Fruit fly (Drosophila melanogaster): Measurements from ENCODE around the gene Ca-alpha1T.

The Ca-alpha1T gene

DNA sequence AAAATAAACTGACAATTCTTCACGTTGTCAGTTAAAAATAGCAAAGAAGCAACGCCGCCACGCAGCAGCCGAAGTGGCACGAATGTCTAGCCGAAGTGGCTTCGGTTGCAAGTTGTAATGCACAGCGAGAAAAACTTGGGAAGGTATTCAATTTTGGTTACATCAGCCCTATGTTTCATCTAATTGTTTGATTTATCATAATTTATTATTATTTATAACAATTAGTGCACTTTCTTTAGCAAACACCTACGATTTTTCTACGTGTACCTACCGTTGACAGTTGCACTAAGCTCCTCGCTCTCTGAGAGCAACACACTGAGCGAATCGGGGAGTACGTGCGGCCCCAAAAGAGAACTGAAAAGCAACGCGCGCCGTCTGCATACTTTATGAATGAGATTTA is 117.4 kb downstream of the Ca-alpha1T start, which contains the start of gene Tsp5D (continued):
- peak; percentile 43 for TF ChIP-seq YL-1 (GFP tag; optimal IDR thresholded peaks at IDR 0.05)
- peak; percentile 39 for TF ChIP-seq ems (GFP tag; optimal IDR thresholded peaks at IDR 0.05)
- peak; percentile 66; the same call in 2 of the 3 replicates for TF ChIP-seq Dbx (GFP tag; IDR thresholded peaks at IDR 0.05)
- peak; percentile 63 for TF ChIP-seq CG6765 (GFP tag; optimal IDR thresholded peaks at IDR 0.05)
- no peak for TF ChIP-seq lov (optimal IDR thresholded peaks at IDR 0.05)
- peak; percentile 93 for TF ChIP-seq lov (GFP tag; IDR thresholded peaks at IDR 0.05)
- TF ChIP-seq cg (GFP tag; optimal IDR thresholded peaks at IDR 0.05), result no peak
- TF ChIP-seq wdn (GFP tag; IDR thresholded peaks at IDR 0.05), result peak; percentile 66
- TF ChIP-seq Xrp1 (GFP tag; IDR thresholded peaks at IDR 0.05), result peak; percentile 96
- peak; percentile 88 for TF ChIP-seq grau (tag; optimal IDR thresholded peaks at IDR 0.05)
- peak in 1 of 2 experiments; percentile 81 for TF ChIP-seq Eip74EF (GFP tag; optimal IDR thresholded peaks at IDR 0.05)
- TF ChIP-seq CG10979 (tag; optimal IDR thresholded peaks at IDR 0.05), result peak; percentile 95
- peak; percentile 28 for TF ChIP-seq CG17912 (GFP tag; optimal IDR thresholded peaks at IDR 0.05)
- peak; percentile 54 for TF ChIP-seq Sry-β (GFP tag; optimal IDR thresholded peaks at IDR 0.05)
- peak; percentile 90 for TF ChIP-seq CG18599 (GFP tag; optimal IDR thresholded peaks at IDR 0.05)
- TF ChIP-seq inv (GFP tag; IDR thresholded peaks at IDR 0.05; ENCODE audit: partially characterized antibody), result no peak
- TF ChIP-seq CG9437 (GFP tag; optimal IDR thresholded peaks at IDR 0.05), result peak; percentile 77
- peak; percentile 97 for TF ChIP-seq zfh1 (GFP tag; IDR thresholded peaks at IDR 0.05)
- TF ChIP-seq CG2116 (GFP tag; optimal IDR thresholded peaks at IDR 0.05), result peak; percentile 43
- peak; percentile 82 for TF ChIP-seq odd (GFP tag; optimal IDR thresholded peaks at IDR 0.05)
- TF ChIP-seq klu (GFP tag; IDR thresholded peaks at IDR 0.05), result peak; percentile 80
- TF ChIP-seq Dref (GFP tag; IDR thresholded peaks at IDR 0.05), result no peak
- peak; percentile 98 for TF ChIP-seq CG17359 (tag; optimal IDR thresholded peaks at IDR 0.05)
- peak; percentile 88 for TF ChIP-seq danr (GFP tag; IDR thresholded peaks at IDR 0.05)
- peak; percentile 78 for TF ChIP-seq kni (GFP tag; optimal IDR thresholded peaks at IDR 0.05)
- peak; percentile 58 for TF ChIP-seq CTCF (GFP tag; optimal IDR thresholded peaks at IDR 0.05)
- peak; percentile 87 for TF ChIP-seq NfI (GFP tag; optimal IDR thresholded peaks at IDR 0.05)
- no peak for TF ChIP-seq zen2 (GFP tag; IDR thresholded peaks at IDR 0.05; ENCODE audit: partially characterized antibody)
- TF ChIP-seq al (GFP tag; IDR thresholded peaks at IDR 0.05), result peak; percentile 59
- TF ChIP-seq Drgx (GFP tag; IDR thresholded peaks at IDR 0.05), result peak; percentile 100
- no peak for TF ChIP-seq CG16813 (GFP tag; IDR thresholded peaks at IDR 0.05; ENCODE audit: partially characterized antibody)
- peak; percentile 55 for TF ChIP-seq CG7987 (GFP tag; optimal IDR thresholded peaks at IDR 0.05)
- TF ChIP-seq Nf-YA (GFP tag; IDR thresholded peaks at IDR 0.05), result peak; percentile 93
- peak; percentile 97 for TF ChIP-seq ATbp (GFP tag; optimal IDR thresholded peaks at IDR 0.05)
- TF ChIP-seq CG15514 (GFP tag; optimal IDR thresholded peaks at IDR 0.05), result peak; percentile 60
- no peak for TF ChIP-seq corto (GFP tag; optimal IDR thresholded peaks at IDR 0.05)
- TF ChIP-seq E2f1 (GFP tag; IDR thresholded peaks at IDR 0.05), result peak; percentile 95
- TF ChIP-seq prd (optimal IDR thresholded peaks at IDR 0.05), result no peak
- peak; percentile 95 for TF ChIP-seq prd (GFP tag; IDR thresholded peaks at IDR 0.05)
- no peak for TF ChIP-seq hth (optimal IDR thresholded peaks at IDR 0.05)
- TF ChIP-seq peb (GFP tag; IDR thresholded peaks at IDR 0.05), result peak; percentile 87
- TF ChIP-seq Stat92E (GFP tag; optimal IDR thresholded peaks at IDR 0.05), result peak in 1 of 3 experiments; percentile 41
- peak; percentile 33 for TF ChIP-seq CG1792 (GFP tag; optimal IDR thresholded peaks at IDR 0.05)
- peak; percentile 63 for TF ChIP-seq CG4617 (GFP tag; optimal IDR thresholded peaks at IDR 0.05; ENCODE audit: borderline replicate concordance)
- TF ChIP-seq fd64A (GFP tag; optimal IDR thresholded peaks at IDR 0.05), result peak; percentile 89
- TF ChIP-seq CG1602 (GFP tag; optimal IDR thresholded peaks at IDR 0.05), result peak; percentile 88
- peak; percentile 26 for TF ChIP-seq CG8089 (GFP tag; optimal IDR thresholded peaks at IDR 0.05)
- no peak for TF ChIP-seq NC2β (GFP tag; optimal IDR thresholded peaks at IDR 0.05)
- peak; percentile 73 for TF ChIP-seq sd (tag; optimal IDR thresholded peaks at IDR 0.05)
- TF ChIP-seq CG16863 (GFP tag; optimal IDR thresholded peaks at IDR 0.05), result peak; percentile 58
- TF ChIP-seq lilli (GFP tag; optimal IDR thresholded peaks at IDR 0.05), result peak; percentile 30

All from whole organism, embryonic.